Fruit fly (Drosophila melanogaster): ENCODE data around the gene Ugt37E1.

Gene Ugt37E1

DNA sequence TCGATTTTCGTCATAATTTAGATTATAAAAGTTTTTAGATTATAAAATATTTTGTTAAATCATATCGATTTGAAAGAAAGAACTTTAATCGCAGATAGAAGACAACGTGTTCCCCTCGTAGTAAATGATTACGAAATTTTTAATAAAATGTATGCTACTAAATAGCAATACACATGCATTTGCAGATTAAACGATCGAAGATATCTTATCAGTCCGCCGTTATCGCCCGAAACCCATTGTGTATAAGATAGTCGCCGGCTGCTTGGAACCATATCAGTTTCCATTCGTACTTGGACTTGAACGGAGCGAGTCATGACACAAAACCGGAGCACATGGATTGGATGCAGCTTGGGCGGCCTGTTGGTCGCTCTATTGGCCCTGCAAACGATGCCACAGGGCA, 3.1 kb downstream of the Ugt37E1 start:
- TF ChIP-seq sug (tag; optimal IDR thresholded peaks at IDR 0.05) (peak; percentile 31), unpg (GFP tag; optimal IDR thresholded peaks at IDR 0.05) (no peak), CG2116 (GFP tag; optimal IDR thresholded peaks at IDR 0.05) (no peak), Med (GFP tag) (peak; percentile 15), mirr (GFP tag; optimal IDR thresholded peaks at IDR 0.05) (peak; percentile 91), Sox100B (GFP tag; optimal IDR thresholded peaks at IDR 0.05) (no peak), tap (tag; optimal IDR thresholded peaks at IDR 0.05) (no peak), dan (GFP tag; IDR thresholded peaks at IDR 0.05) (no peak), NC2α (GFP tag; optimal IDR thresholded peaks at IDR 0.05) (no peak), CG11504 (tag; optimal IDR thresholded peaks at IDR 0.05) (no peak), eve (GFP tag; optimal IDR thresholded peaks at IDR 0.05) (no peak), Doc3 (GFP tag; IDR thresholded peaks at IDR 0.05; ENCODE audit: partially characterized antibody) (no peak), CG4617 (GFP tag; optimal IDR thresholded peaks at IDR 0.05; ENCODE audit: borderline replicate concordance) (no peak), CG7963 (GFP tag; IDR thresholded peaks at IDR 0.05; ENCODE audit: partially characterized antibody) (no peak), Gug (GFP tag; IDR thresholded peaks at IDR 0.05) (no peak), Atf3 (GFP tag; optimal IDR thresholded peaks at IDR 0.05) (no peak), CG12769 (tag; optimal IDR thresholded peaks at IDR 0.05) (no peak), Dbx (GFP tag; IDR thresholded peaks at IDR 0.05) (no peak), CG18764 (GFP tag; optimal IDR thresholded peaks at IDR 0.05) (no peak), ind (GFP tag; optimal IDR thresholded peaks at IDR 0.05) (no peak), exex (tag; optimal IDR thresholded peaks at IDR 0.05) (peak; percentile 90), CTCF (GFP tag; optimal IDR thresholded peaks at IDR 0.05) (no peak), fd64A (GFP tag; optimal IDR thresholded peaks at IDR 0.05) (no peak), sob (GFP tag; IDR thresholded peaks at IDR 0.05) (no peak), CG4707 (GFP tag; optimal IDR thresholded peaks at IDR 0.05) (no peak), Jarid2 (GFP tag; optimal IDR thresholded peaks at IDR 0.05) (peak; percentile 17), amos (GFP tag; IDR thresholded peaks at IDR 0.05; ENCODE audit: partially characterized antibody) (no peak), grn (GFP tag; optimal IDR thresholded peaks at IDR 0.05) (peak; percentile 73), Poxn (GFP tag; IDR thresholded peaks at IDR 0.05) (no peak), schlank (tag; optimal IDR thresholded peaks at IDR 0.05) (no peak), oc (tag; optimal IDR thresholded peaks at IDR 0.05) (no peak), GATAe (GFP tag; conservative IDR thresholded peaks at IDR 0.05) (peak; percentile 93), CG34376 (GFP tag; optimal IDR thresholded peaks at IDR 0.05) (peak; percentile 16), CG14441 (GFP tag; IDR thresholded peaks at IDR 0.05) (no peak), CG11695 (GFP tag; IDR thresholded peaks at IDR 0.05) (no peak), caup (GFP tag; optimal IDR thresholded peaks at IDR 0.05; ENCODE audit: severe bottlenecking) (no peak)

DNA sequence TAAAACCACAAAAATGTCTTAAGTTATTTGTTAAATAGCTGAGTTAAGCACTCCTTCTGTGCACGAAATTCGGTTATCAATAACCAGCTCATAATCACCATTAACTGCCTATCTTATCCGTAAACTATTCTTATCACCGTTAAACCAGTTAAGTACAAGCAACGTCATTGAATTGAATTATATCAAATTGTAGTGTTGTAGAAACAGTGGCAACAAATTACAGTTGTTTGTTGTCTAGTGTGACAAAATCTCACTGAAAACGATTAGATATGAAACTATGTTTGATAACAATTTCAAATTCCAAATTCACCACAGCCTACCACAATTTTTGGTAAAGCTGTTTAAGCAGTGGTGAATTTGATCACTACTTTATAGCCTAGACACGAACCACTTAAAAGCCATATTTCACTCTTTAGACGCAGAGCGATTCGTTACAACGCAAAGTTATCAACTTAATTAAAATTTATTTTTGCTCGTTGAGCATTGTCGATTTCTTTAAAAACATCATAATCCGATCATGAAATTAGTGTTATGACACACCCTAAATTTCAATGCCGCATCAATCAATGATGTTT, 5.3 kb downstream of the Ugt37E1 start:
- peak; percentile 52 for TF ChIP-seq stwl (tag; optimal IDR thresholded peaks at IDR 0.05)
- peak; percentile 4 for TF ChIP-seq CG10543 (GFP tag; optimal IDR thresholded peaks at IDR 0.05)
- TF ChIP-seq MESR4 (GFP tag; optimal IDR thresholded peaks at IDR 0.05), result no peak
- TF ChIP-seq CG4328 (GFP tag; optimal IDR thresholded peaks at IDR 0.05), result peak; percentile 2
- TF ChIP-seq Dp (GFP tag; optimal IDR thresholded peaks at IDR 0.05), result peak; percentile 74
- TF ChIP-seq Meics (GFP tag; optimal IDR thresholded peaks at IDR 0.05), result peak; percentile 100
- TF ChIP-seq CG11247 (GFP tag; IDR thresholded peaks at IDR 0.05), result no peak
- TF ChIP-seq GATAe (GFP tag; conservative IDR thresholded peaks at IDR 0.05), result peak; percentile 75
- no peak for TF ChIP-seq CG4820 (GFP tag; optimal IDR thresholded peaks at IDR 0.05)
- TF ChIP-seq Lhr (GFP tag; optimal IDR thresholded peaks at IDR 0.05), result peak; percentile 34
- TF ChIP-seq Myb (GFP tag; optimal IDR thresholded peaks at IDR 0.05), result peak; percentile 67
- TF ChIP-seq salm (tag; optimal IDR thresholded peaks at IDR 0.05), result peak; percentile 2
- TF ChIP-seq lab (GFP tag; optimal IDR thresholded peaks at IDR 0.05), result peak; percentile 35
- peak; percentile 17 for TF ChIP-seq tap (tag; optimal IDR thresholded peaks at IDR 0.05)
- peak; percentile 44 for TF ChIP-seq pita (GFP tag; optimal IDR thresholded peaks at IDR 0.05)
- no peak for TF ChIP-seq CG6254 (GFP tag; optimal IDR thresholded peaks at IDR 0.05)
- peak; percentile 51; the same call in 1 of the 3 replicates for TF ChIP-seq Opbp (GFP tag; IDR thresholded peaks at IDR 0.05; ENCODE audit: partially characterized antibody)
- no peak for TF ChIP-seq ind (GFP tag; optimal IDR thresholded peaks at IDR 0.05)
- peak; percentile 54 for TF ChIP-seq CTCF (GFP tag; optimal IDR thresholded peaks at IDR 0.05)

Data from whole organism, embryonic.